Fruit fly (Drosophila melanogaster) whole organism, embryonic: Measurements from ENCODE around the gene CG42488.

Experiments used
- Atf6 ChIP-seq: fragments of 200-800 bp; sonication (Bioruptor generic); IDR thresholded peaks from 2 replicates; pipeline ENCODE4 v1.3.6; 2022; ENCODE audit warnings: missing biosample characterization, missing genetic modification characterization
- CG10147 ChIP-seq: fragments of 200-800 bp; sonication (Bioruptor generic); optimal IDR thresholded peaks from 2 replicates; lab custom pipeline; 2019; ENCODE audit warnings: missing biosample characterization, mild to moderate bottlenecking, missing genetic modification characterization, moderate library complexity
- CG10462 ChIP-seq: fragments of 200-800 bp; sonication (Bioruptor generic); optimal IDR thresholded peaks from 2 replicates; lab custom pipeline; 2016; ENCODE audit warnings: missing biosample characterization, missing genetic modification characterization
- CG12299 ChIP-seq: fragments of 200-800 bp; sonication (Bioruptor generic); optimal IDR thresholded peaks from 2 replicates; lab custom pipeline; 2018; ENCODE audit warnings: missing biosample characterization, mild to moderate bottlenecking, missing genetic modification characterization
- CG12659 ChIP-seq: fragments of 200-800 bp; sonication (Bioruptor generic); optimal IDR thresholded peaks from 3 replicates; lab custom pipeline; 2017; ENCODE audit warnings: mild to moderate bottlenecking, missing biosample characterization, missing genetic modification reagents, missing genetic modification characterization
- CG15696 ChIP-seq: fragments of 200-800 bp; sonication (Bioruptor generic); optimal IDR thresholded peaks from 2 replicates; lab custom pipeline; 2019; ENCODE audit warnings: missing biosample characterization, mild to moderate bottlenecking, missing genetic modification characterization, moderate library complexity
- CG17568 ChIP-seq: fragments of 200-800 bp; sonication (Bioruptor generic); optimal IDR thresholded peaks from 2 replicates; lab custom pipeline; 2018; ENCODE audit warnings: missing biosample characterization, mild to moderate bottlenecking, missing genetic modification characterization, moderate library complexity
- CG2129 ChIP-seq: fragments of 200-800 bp; sonication (Bioruptor generic); IDR thresholded peaks from 2 replicates; pipeline ENCODE4 v1.3.6; 2022; ENCODE audit warnings: missing biosample characterization, missing genetic modification characterization; ENCODE audit not compliant: partially characterized antibody
- CG3065 ChIP-seq: fragments of 200-800 bp; sonication (Bioruptor generic); optimal IDR thresholded peaks from 2 replicates; lab custom pipeline; 2016; ENCODE audit warnings: missing biosample characterization, missing genetic modification characterization
- CG31441 ChIP-seq: fragments of 200-800 bp; sonication (Bioruptor generic); IDR thresholded peaks from 2 replicates; pipeline ENCODE4 v1.3.6; 2022; ENCODE audit warnings: missing biosample characterization, missing genetic modification characterization
- CG34422 ChIP-seq: fragments of 200-800 bp; sonication (Bioruptor generic); IDR thresholded peaks from 3 replicates; pipeline ENCODE4 v1.3.6; 2022; ENCODE audit warnings: missing biosample characterization, missing genetic modification characterization
- CG3838 ChIP-seq: fragments of 200-800 bp; sonication (Bioruptor generic); optimal IDR thresholded peaks from 3 replicates; lab custom pipeline; 2016; ENCODE audit warnings: missing biosample characterization, missing genetic modification characterization
- CG6791 ChIP-seq: fragments of 200-800 bp; sonication (Bioruptor generic); IDR thresholded peaks from 3 replicates; pipeline ENCODE4 v1.3.6; 2022; ENCODE audit warnings: missing biosample characterization, missing genetic modification characterization; ENCODE audit not compliant: partially characterized antibody
- CG7963 ChIP-seq: fragments of 200-800 bp; sonication (Bioruptor generic); IDR thresholded peaks from 3 replicates; pipeline ENCODE4 v1.3.6; 2022; ENCODE audit warnings: missing biosample characterization, missing genetic modification characterization; ENCODE audit not compliant: partially characterized antibody
- CG9215 ChIP-seq: fragments of 200-800 bp; sonication (Bioruptor generic); IDR thresholded peaks from 2 replicates; pipeline ENCODE4 v1.3.6; 2022; ENCODE audit warnings: missing biosample characterization, missing genetic modification characterization
- CG9797 ChIP-seq: fragments of 200-800 bp; sonication (Bioruptor generic); optimal IDR thresholded peaks from 3 replicates; lab custom pipeline; 2018; ENCODE audit warnings: missing biosample characterization, mild to moderate bottlenecking, missing genetic modification characterization
- Dp ChIP-seq: fragments of 200-800 bp; sonication (Bioruptor generic); optimal IDR thresholded peaks from 2 replicates; lab custom pipeline; 2018; ENCODE audit warnings: missing biosample characterization, mild to moderate bottlenecking, missing genetic modification characterization, moderate library complexity
- E2f1 ChIP-seq: fragments of 200-800 bp; sonication (Bioruptor generic); IDR thresholded peaks from 2 replicates; pipeline ENCODE4 v1.3.6; 2022; ENCODE audit warnings: missing biosample characterization, missing genetic modification characterization
- E2f2 ChIP-seq: fragments of 200-800 bp; sonication (Bioruptor generic); IDR thresholded peaks from 2 replicates; pipeline ENCODE4 v1.3.6; 2022; ENCODE audit warnings: missing biosample characterization, missing genetic modification characterization
- ERR ChIP-seq: fragments of 200-800 bp; sonication (Bioruptor generic); optimal IDR thresholded peaks from 2 replicates; lab custom pipeline; 2016; ENCODE audit warnings: missing biosample characterization, missing genetic modification characterization
- Ets97D ChIP-seq: fragments of 200-800 bp; sonication (Bioruptor generic); optimal IDR thresholded peaks from 3 replicates; lab custom pipeline; 2016; ENCODE audit warnings: missing biosample characterization, missing genetic modification characterization
- Fer3 ChIP-seq: fragments of 200-800 bp; sonication (Bioruptor generic); optimal IDR thresholded peaks from 2 replicates; lab custom pipeline; 2018; ENCODE audit warnings: missing biosample characterization, mild to moderate bottlenecking, missing genetic modification characterization, moderate library complexity
- Hr51 ChIP-seq, 2 experiments: fragments of 200-800 bp; sonication (Bioruptor generic); optimal IDR thresholded peaks; 2 replicates in 1 of 2; 3 replicates in 1 of 2; lab custom pipeline; 2016 to 2018; ENCODE audit warnings: missing biosample characterization in 2 of 2, missing genetic modification characterization in 2 of 2, mild to moderate bottlenecking in 1 of 2, moderate library complexity in 1 of 2
- MTF-1 ChIP-seq: fragments of 200-800 bp; sonication (Bioruptor generic); optimal IDR thresholded peaks from 2 replicates; lab custom pipeline; 2018; ENCODE audit warnings: missing biosample characterization, mild to moderate bottlenecking, missing genetic modification characterization, borderline replicate concordance
- Pdp1 ChIP-seq, 2 experiments: fragments of 200-800 bp; sonication (Bioruptor generic); optimal IDR thresholded peaks; 3 replicates each; lab custom pipeline; 2016; ENCODE audit warnings: missing biosample characterization in 2 of 2, missing genetic modification characterization in 2 of 2, mild to moderate bottlenecking in 1 of 2, moderate library complexity in 1 of 2
- Ravus ChIP-seq: fragments of 200-800 bp; sonication (Bioruptor generic); IDR thresholded peaks from 2 replicates; pipeline ENCODE4 v1.3.6; 2022; ENCODE audit warnings: missing biosample characterization, missing genetic modification characterization
- Rfx ChIP-seq: fragments of 200-800 bp; sonication (Bioruptor generic); IDR thresholded peaks from 2 replicates; pipeline ENCODE4 v1.3.6; 2022; ENCODE audit warnings: missing biosample characterization, missing genetic modification characterization
- Side ChIP-seq: fragments of 200-800 bp; sonication (Bioruptor generic); optimal IDR thresholded peaks from 2 replicates; lab custom pipeline; 2016; ENCODE audit warnings: missing biosample characterization, missing genetic modification characterization
- YL-1 ChIP-seq: fragments of 200-800 bp; sonication (Bioruptor generic); optimal IDR thresholded peaks from 3 replicates; lab custom pipeline; 2017; ENCODE audit warnings: missing biosample characterization, mild to moderate bottlenecking, missing genetic modification characterization
- amos ChIP-seq: fragments of 200-800 bp; sonication (Bioruptor generic); IDR thresholded peaks from 2 replicates; pipeline ENCODE4 v1.3.6; 2022; ENCODE audit warnings: missing biosample characterization, missing genetic modification characterization; ENCODE audit not compliant: partially characterized antibody
- ap ChIP-seq: fragments of 200-800 bp; sonication (Bioruptor generic); IDR thresholded peaks from 2 replicates; pipeline ENCODE4 v1.3.6; 2022; ENCODE audit warnings: missing biosample characterization, missing genetic modification characterization
- ash1 ChIP-seq: fragments of 200-800 bp; sonication (Bioruptor generic); optimal IDR thresholded peaks from 2 replicates; lab custom pipeline; 2018; ENCODE audit warnings: missing biosample characterization, mild to moderate bottlenecking, missing genetic modification characterization
- bbx ChIP-seq: fragments of 200-800 bp; sonication (Bioruptor generic); IDR thresholded peaks from 2 replicates; pipeline ENCODE4 v1.3.6; 2022; ENCODE audit warnings: missing biosample characterization, missing genetic modification characterization; ENCODE audit not compliant: partially characterized antibody
- chinmo ChIP-seq: fragments of 200-800 bp; sonication (Bioruptor generic); IDR thresholded peaks from 4 replicates; pipeline ENCODE4 v1.3.6; 2022; ENCODE audit warnings: missing biosample characterization, missing genetic modification characterization; ENCODE audit not compliant: partially characterized antibody
- dm ChIP-seq: fragments of 200-800 bp; sonication (Bioruptor generic); optimal IDR thresholded peaks from 3 replicates; lab custom pipeline; 2016; ENCODE audit warnings: missing biosample characterization, missing genetic modification characterization
- dpn ChIP-seq, 2 experiments: fragments of 200-800 bp; sonication (Bioruptor generic); optimal IDR thresholded peaks; 3 replicates each; lab custom pipeline; 2016; ENCODE audit warnings: missing biosample characterization in 2 of 2, missing genetic modification characterization in 2 of 2
- exex ChIP-seq: fragments of 200-800 bp; sonication (Bioruptor generic); optimal IDR thresholded peaks from 4 replicates; lab custom pipeline; 2018; ENCODE audit warnings: missing biosample characterization, mild to moderate bottlenecking, missing genetic modification characterization, moderate library complexity
- grau ChIP-seq: fragments of 200-800 bp; optimal IDR thresholded peaks from 3 replicates; lab custom pipeline; 2019; ENCODE audit warnings: missing biosample characterization, mild to moderate bottlenecking, missing genetic modification characterization, moderate library complexity
- hb ChIP-seq: fragments of 200-800 bp; sonication (Bioruptor generic); IDR thresholded peaks from 3 replicates; pipeline ENCODE4 v1.3.6; 2022; ENCODE audit warnings: missing biosample characterization, missing genetic modification characterization; ENCODE audit not compliant: partially characterized antibody
- her ChIP-seq: fragments of 200-800 bp; sonication (Bioruptor generic); optimal IDR thresholded peaks from 2 replicates; lab custom pipeline; 2016; ENCODE audit warnings: missing biosample characterization, missing genetic modification characterization
- inv ChIP-seq: fragments of 200-800 bp; sonication (Bioruptor generic); IDR thresholded peaks from 2 replicates; pipeline ENCODE4 v1.3.6; 2022; ENCODE audit warnings: missing biosample characterization, missing genetic modification characterization; ENCODE audit not compliant: partially characterized antibody
- ken ChIP-seq: fragments of 200-800 bp; sonication (Bioruptor generic); IDR thresholded peaks from 3 replicates; pipeline ENCODE4 v1.3.6; 2022; ENCODE audit warnings: missing biosample characterization, missing genetic modification characterization
- lov ChIP-seq, 2 experiments: fragments of 200-800 bp in 1 of 2; fragments of >200 bp in 1 of 2; sonication (Bioruptor generic) in 1 of 2; IDR thresholded peaks in 1 of 2; optimal IDR thresholded peaks in 1 of 2; 2 replicates in 1 of 2; 3 replicates in 1 of 2; pipeline versions ENCODE4 v1.3.6 to Lab custom; 2017 to 2022; ENCODE audit warnings: missing biosample characterization in 1 of 2, missing genetic modification characterization in 1 of 2
- sens-2 ChIP-seq: fragments of 200-800 bp; sonication (Bioruptor generic); IDR thresholded peaks from 2 replicates; pipeline ENCODE4 v1.3.6; 2022; ENCODE audit warnings: missing biosample characterization, missing genetic modification characterization
- stwl ChIP-seq: fragments of 200-800 bp; sonication (Bioruptor generic); optimal IDR thresholded peaks from 3 replicates; lab custom pipeline; 2018; ENCODE audit warnings: missing biosample characterization, mild to moderate bottlenecking, missing genetic modification characterization, moderate library complexity
- tgo ChIP-seq: fragments of 200-800 bp; sonication (Bioruptor generic); IDR thresholded peaks from 3 replicates; pipeline ENCODE4 v1.3.6; 2022; ENCODE audit warnings: missing biosample characterization, missing genetic modification characterization
- tna ChIP-seq: fragments of 200-800 bp; sonication (Bioruptor generic); IDR thresholded peaks from 2 replicates; pipeline ENCODE4 v1.3.6; 2022; ENCODE audit warnings: missing biosample characterization, missing genetic modification characterization; ENCODE audit not compliant: partially characterized antibody
- tup ChIP-seq: fragments of 200-800 bp; sonication (Bioruptor generic); optimal IDR thresholded peaks from 2 replicates; lab custom pipeline; 2016; ENCODE audit warnings: missing biosample characterization, mild to moderate bottlenecking, missing genetic modification characterization, moderate library complexity
- twi ChIP-seq: fragments of 200-800 bp; optimal IDR thresholded peaks from 2 replicates; lab custom pipeline; 2019; ENCODE audit warnings: missing biosample characterization, mild to moderate bottlenecking, missing genetic modification characterization, moderate library complexity

The CG42488 gene

dm6 chr3R:25476744-25477143 lies 6.2 kb upstream of the CG42488 start, which contains the start of the genes CG4553 and MED28 (continued):
- TF ChIP-seq ap (GFP tag; lab: Robert Waterston, UW) (no peak), Ets97D (GFP tag; lab: Kevin White, UChicago) (peak; percentile 60), YL-1 (GFP tag; lab: Kevin White, UChicago) (peak; percentile 75), dm (peak; percentile 74), dpn (GFP tag; optimal IDR thresholded peaks at IDR 0.05; lab: Kevin White, UChicago) (no peak), CG3838 (no peak), bbx (GFP tag; lab: Robert Waterston, UW) (peak; percentile 87), Dp (GFP tag; lab: Kevin White, UChicago) (peak; percentile 61), ERR (no peak), CG34422 (GFP tag; lab: Robert Waterston, UW) (peak; percentile 46; the same call in 1 of the 3 replicates), chinmo (GFP tag; lab: Robert Waterston, UW) (peak; percentile 74; the same call in 2 of the 4 replicates), CG12299 (tag; lab: Kevin White, UChicago) (no peak), tup (GFP tag; lab: Kevin White, UChicago) (no peak), Pdp1 (GFP tag; optimal IDR thresholded peaks at IDR 0.05; lab: Kevin White, UChicago) (peak in 1 of 2 experiments; percentile 92), exex (tag; lab: Kevin White, UChicago) (peak; percentile 15), tgo (GFP tag; lab: Robert Waterston, UW) (no peak), hb (GFP tag; lab: Robert Waterston, UW) (peak; percentile 66; the same call in 2 of the 3 replicates), CG9797 (GFP tag; lab: Kevin White, UChicago) (no peak), Ravus (no peak), amos (GFP tag; lab: Robert Waterston, UW) (peak; percentile 85), CG3065 (GFP tag; lab: Kevin White, UChicago) (no peak), MTF-1 (no peak), CG2129 (GFP tag; lab: Robert Waterston, UW) (peak; percentile 55), E2f1 (GFP tag; lab: Robert Waterston, UW) (no peak; the same call in 1 of the 2 replicates), Hr51 (GFP tag; optimal IDR thresholded peaks at IDR 0.05; lab: Kevin White, UChicago) (no peak), inv (GFP tag; lab: Robert Waterston, UW) (peak; percentile 62), CG6791 (GFP tag; lab: Robert Waterston, UW) (peak; percentile 84), CG9215 (GFP tag; lab: Robert Waterston, UW) (no peak), E2f2 (GFP tag; lab: Robert Waterston, UW) (peak; percentile 59; the same call in 1 of the 2 replicates), sens-2 (GFP tag; lab: Robert Waterston, UW) (no peak), CG17568 (GFP tag; lab: Kevin White, UChicago) (no peak), grau (tag; lab: Kevin White, UChicago) (no peak), twi (tag; lab: Kevin White, UChicago) (no peak), Atf6 (no peak), CG31441 (GFP tag; lab: Robert Waterston, UW) (no peak), Side (GFP tag; lab: Kevin White, UChicago) (no peak), lov (optimal IDR thresholded peaks at IDR 0.05; lab: Kevin White, UChicago) (no peak), lov (GFP tag; IDR thresholded peaks at IDR 0.05; lab: Robert Waterston, UW) (no peak), stwl (peak; percentile 67), CG7963 (GFP tag; lab: Robert Waterston, UW) (peak; percentile 75), ken (no peak), ash1 (GFP tag; lab: Kevin White, UChicago) (no peak), CG10462 (GFP tag; lab: Kevin White, UChicago) (no peak), Fer3 (tag; lab: Kevin White, UChicago) (no peak), CG10147 (GFP tag; lab: Kevin White, UChicago) (no peak), tna (GFP tag; lab: Robert Waterston, UW) (peak; percentile 78), her (GFP tag; lab: Kevin White, UChicago) (no peak), CG12659 (GFP tag; lab: Kevin White, UChicago) (peak; percentile 41), CG15696 (no peak), Rfx (0 out of 2 replicates have a peak, but pooled peaks have one; percentile 8)
